Worm (Caenorhabditis elegans) whole organism, early embryonic: ENCODE data around the gene B0272.4.
"Not testable (repeated sequence)": the region's sequence is repeated elsewhere in the genome, so short reads cannot be mapped to it uniquely, and the experiment has no call there.

Experiments
- B0310.2 ChIP-seq: sonication (generic microtip); optimal IDR thresholded peaks from 2 replicates; lab custom pipeline; 2016; ENCODE audit warnings: mild to moderate bottlenecking, missing genetic modification characterization, missing compliant biosample characterization
- F13C5.2 ChIP-seq: sonication (generic microtip); optimal IDR thresholded peaks from 2 replicates; lab custom pipeline; 2017; ENCODE audit warnings: mild to moderate bottlenecking, missing genetic modification characterization, inconsistent platforms, missing compliant biosample characterization
- aly-1 ChIP-seq: sonication (generic microtip); optimal IDR thresholded peaks from 2 replicates; lab custom pipeline; 2016; ENCODE audit warnings: missing genetic modification characterization, missing compliant biosample characterization
- ama-1 ChIP-seq: fragments of 150-350 bp; optimal IDR thresholded peaks from 2 replicates; lab custom pipeline; 2014
- ceh-13 ChIP-seq: fragments of 200-800 bp; sonication (Bioruptor generic); optimal IDR thresholded peaks from 2 replicates; lab custom pipeline; 2018; ENCODE audit warnings: mild to moderate bottlenecking, missing genetic modification characterization, missing compliant biosample characterization
- ceh-36 ChIP-seq: sonication (generic microtip); optimal IDR thresholded peaks from 2 replicates; lab custom pipeline; 2016; ENCODE audit warnings: missing genetic modification characterization, inconsistent platforms, missing compliant biosample characterization
- ets-7 ChIP-seq: sonication (generic microtip); optimal IDR thresholded peaks from 2 replicates; lab custom pipeline; 2016; ENCODE audit warnings: missing genotype, missing genetic modification characterization, missing compliant biosample characterization
- flt-1 ChIP-seq: fragments of 200-800 bp; sonication (Bioruptor generic); IDR thresholded peaks from 2 replicates; pipeline ENCODE4 v1.3.6; 2022; ENCODE audit warnings: missing genetic modification characterization, missing compliant biosample characterization
- hmbx-1 ChIP-seq: sonication (generic microtip); optimal IDR thresholded peaks from 2 replicates; lab custom pipeline; 2016; ENCODE audit warnings: mild to moderate bottlenecking, missing genetic modification characterization, missing compliant biosample characterization
- hmg-4 ChIP-seq: fragments of 200-800 bp; sonication (Bioruptor generic); optimal IDR thresholded peaks from 2 replicates; lab custom pipeline; 2018; ENCODE audit warnings: mild to moderate bottlenecking, missing genetic modification characterization, missing compliant biosample characterization
- hnd-1 ChIP-seq: sonication (generic microtip); optimal IDR thresholded peaks from 2 replicates; lab custom pipeline; 2016; ENCODE audit warnings: missing genetic modification characterization, missing compliant biosample characterization
- pes-1 ChIP-seq: fragments of 200-800 bp; sonication (Bioruptor generic); IDR thresholded peaks from 2 replicates; pipeline ENCODE4 v1.3.6; 2022; ENCODE audit warnings: missing genetic modification reagents, missing genetic modification characterization, missing compliant biosample characterization
- scrt-1 ChIP-seq: fragments of 200-800 bp; sonication (Bioruptor generic); IDR thresholded peaks from 2 replicates; pipeline ENCODE4 v1.3.6; 2022; ENCODE audit warnings: missing genetic modification characterization, missing compliant biosample characterization
- sea-1 ChIP-seq: fragments of 200-800 bp; sonication (Bioruptor generic); conservative IDR thresholded peaks from 2 replicates; pipeline ENCODE4 v1.3.6; 2022; ENCODE audit warnings: missing genetic modification characterization, missing compliant biosample characterization
- tbx-11 ChIP-seq: fragments of 200-800 bp; sonication (Bioruptor generic); IDR thresholded peaks from 2 replicates; pipeline ENCODE4 v1.3.6; 2022; ENCODE audit warnings: missing genetic modification characterization, missing compliant biosample characterization
- tbx-37 ChIP-seq: fragments of 200-800 bp; sonication (Bioruptor generic); conservative IDR thresholded peaks from 2 replicates; pipeline ENCODE4 v1.3.6; 2022; ENCODE audit warnings: missing genetic modification reagents, missing genetic modification characterization, missing compliant biosample characterization
- tra-4 ChIP-seq: sonication (generic microtip); optimal IDR thresholded peaks from 2 replicates; lab custom pipeline; 2017; ENCODE audit warnings: missing genetic modification characterization, missing compliant biosample characterization

The B0272.4 gene

ce11 chrX:9456579-9456978 lies 28.3 kb downstream of the B0272.4 start:
- TF ChIP-seq hnd-1 (tag; lab: Kevin White, UChicago), result no peak
- TF ChIP-seq scrt-1 (GFP tag; lab: Robert Waterston, UW), result no peak
- TF ChIP-seq tbx-37 (GFP tag; lab: Robert Waterston, UW), result no peak
- no peak for TF ChIP-seq tra-4 (tag; lab: Kevin White, UChicago)
- no peak for TF ChIP-seq B0310.2 (tag; lab: Kevin White, UChicago)
- no peak for TF ChIP-seq ceh-36 (tag; lab: Kevin White, UChicago)
- no peak for TF ChIP-seq F13C5.2

ce11 chrX:9458142-9458541 lies 29.9 kb downstream of the B0272.4 start, which contains the start of gene tba-8:
Gene tba-8 (minus strand): TSS chrX:9458348.
- no peak for TF ChIP-seq F13C5.2
- no peak for TF ChIP-seq flt-1 (GFP tag; lab: Robert Waterston, UW)
- TF ChIP-seq hmg-4 (GFP tag; lab: Kevin White, UChicago), result no peak
- no peak for TF ChIP-seq tra-4 (tag; lab: Kevin White, UChicago)
- no peak for TF ChIP-seq scrt-1 (GFP tag; lab: Robert Waterston, UW)
- no peak for TF ChIP-seq pes-1 (GFP tag; lab: Robert Waterston, UW)
- TF ChIP-seq tbx-11 (GFP tag; lab: Robert Waterston, UW), result no peak

ce11 chrX:9460834-9461233 lies 32.6 kb downstream of the B0272.4 start, which contains the start of gene ZK899.5:
Gene ZK899.5 (minus strand): TSS chrX:9460934.
- not testable (repeated sequence) for TF ChIP-seq flt-1 (GFP tag; lab: Robert Waterston, UW); sea-1; pes-1 (GFP tag; lab: Robert Waterston, UW)

- TF ChIP-seq F13C5.2; ets-7 (tag; lab: Kevin White, UChicago); pes-1 (GFP tag; lab: Robert Waterston, UW): not testable (repeated sequence)
Measured at ce11 chrX:9463045-9463444, 34.8 kb downstream of the B0272.4 start, which contains the start of gene ZK899.6. Gene ZK899.6 (plus strand): TSS chrX:9463345.

- TF ChIP-seq hnd-1 (tag; lab: Kevin White, UChicago), result no peak
- peak; percentile 19; the same call in 1 of the 2 replicates for TF ChIP-seq flt-1 (GFP tag; lab: Robert Waterston, UW)
- TF ChIP-seq scrt-1 (GFP tag; lab: Robert Waterston, UW), result no peak
- TF ChIP-seq tra-4 (tag; lab: Kevin White, UChicago), result no peak
- TF ChIP-seq tbx-11 (GFP tag; lab: Robert Waterston, UW), result no peak
- TF ChIP-seq pes-1 (GFP tag; lab: Robert Waterston, UW), result no peak
- TF ChIP-seq B0310.2 (tag; lab: Kevin White, UChicago), result no peak
- TF ChIP-seq ceh-36 (tag; lab: Kevin White, UChicago), result no peak
- TF ChIP-seq ceh-13 (GFP tag; lab: Kevin White, UChicago), result no peak
- no peak for TF ChIP-seq ama-1 (lab: Kevin White, UChicago)
- TF ChIP-seq aly-1 (tag; lab: Kevin White, UChicago), result no peak
- TF ChIP-seq ets-7 (tag; lab: Kevin White, UChicago), result no peak
- no peak for TF ChIP-seq hmbx-1 (tag; lab: Kevin White, UChicago)
- no peak; the same call in 1 of the 2 replicates for TF ChIP-seq tbx-37 (GFP tag; lab: Robert Waterston, UW)
- peak; percentile 24 for TF ChIP-seq hmg-4 (GFP tag; lab: Kevin White, UChicago)
- TF ChIP-seq F13C5.2, result peak; percentile 93
- TF ChIP-seq sea-1, result no peak
Measured at ce11 chrX:9465722-9466132, 37.5 kb downstream of the B0272.4 start.

ce11 chrX:9467573-9467972 lies 39.3 kb downstream of the B0272.4 start:
- TF ChIP-seq tra-4 (tag; lab: Kevin White, UChicago) (peak; percentile 45), B0310.2 (tag; lab: Kevin White, UChicago) (peak; percentile 89), hmbx-1 (tag; lab: Kevin White, UChicago) (peak; percentile 79), ets-7 (tag; lab: Kevin White, UChicago) (peak; percentile 72), aly-1 (tag; lab: Kevin White, UChicago) (peak; percentile 90), flt-1 (GFP tag; lab: Robert Waterston, UW) (peak; percentile 93), hmg-4 (GFP tag; lab: Kevin White, UChicago) (peak; percentile 90), ceh-36 (tag; lab: Kevin White, UChicago) (peak; percentile 88), sea-1 (peak; percentile 91), F13C5.2 (peak; percentile 94), scrt-1 (GFP tag; lab: Robert Waterston, UW) (peak; percentile 92), ceh-13 (GFP tag; lab: Kevin White, UChicago) (peak; percentile 78), tbx-11 (GFP tag; lab: Robert Waterston, UW) (peak; percentile 90), pes-1 (GFP tag; lab: Robert Waterston, UW) (peak; percentile 96), tbx-37 (GFP tag; lab: Robert Waterston, UW) (peak; percentile 84), ama-1 (lab: Kevin White, UChicago) (no peak), hnd-1 (tag; lab: Kevin White, UChicago) (peak; percentile 84)

ce11 chrX:9472170-9472569 lies 43.9 kb downstream of the B0272.4 start, which contains the start of gene gap-2:
Gene gap-2 (plus strand): TSS chrX:9472470.
- TF ChIP-seq hmg-4 (GFP tag; lab: Kevin White, UChicago) (no peak), pes-1 (GFP tag; lab: Robert Waterston, UW) (no peak), hnd-1 (tag; lab: Kevin White, UChicago) (no peak), ama-1 (lab: Kevin White, UChicago) (no peak)

- no peak for TF ChIP-seq tbx-11 (GFP tag; lab: Robert Waterston, UW)
- TF ChIP-seq scrt-1 (GFP tag; lab: Robert Waterston, UW), result no peak
- no peak for TF ChIP-seq ets-7 (tag; lab: Kevin White, UChicago)
- TF ChIP-seq tbx-37 (GFP tag; lab: Robert Waterston, UW), result no peak
- TF ChIP-seq aly-1 (tag; lab: Kevin White, UChicago), result no peak
- no peak for TF ChIP-seq B0310.2 (tag; lab: Kevin White, UChicago)
- no peak for TF ChIP-seq F13C5.2
- TF ChIP-seq ceh-13 (GFP tag; lab: Kevin White, UChicago), result no peak
Measured at ce11 chrX:9476752-9477151, 48.5 kb downstream of the B0272.4 start.
